Fruit fly (Drosophila melanogaster) Kc167 (cell line): ENCODE results near the gene CG3918.

ENCODE experiments used
- h ChIP-seq: fragments of >200 bp; optimal IDR thresholded peaks from 3 replicates; lab custom pipeline; 2018; ENCODE audit warnings: missing external identifiers
- insv ChIP-seq: fragments of >200 bp; optimal IDR thresholded peaks from 3 replicates; lab custom pipeline; 2018; ENCODE audit warnings: missing external identifiers
- psq ChIP-seq: fragments of >200 bp; optimal IDR thresholded peaks from 2 replicates; lab custom pipeline; 2017; ENCODE audit warnings: missing external identifiers
- ttk ChIP-seq: sonication (Bioruptor generic); optimal IDR thresholded peaks from 2 replicates; lab custom pipeline; 2017; ENCODE audit warnings: missing external identifiers

DNA sequence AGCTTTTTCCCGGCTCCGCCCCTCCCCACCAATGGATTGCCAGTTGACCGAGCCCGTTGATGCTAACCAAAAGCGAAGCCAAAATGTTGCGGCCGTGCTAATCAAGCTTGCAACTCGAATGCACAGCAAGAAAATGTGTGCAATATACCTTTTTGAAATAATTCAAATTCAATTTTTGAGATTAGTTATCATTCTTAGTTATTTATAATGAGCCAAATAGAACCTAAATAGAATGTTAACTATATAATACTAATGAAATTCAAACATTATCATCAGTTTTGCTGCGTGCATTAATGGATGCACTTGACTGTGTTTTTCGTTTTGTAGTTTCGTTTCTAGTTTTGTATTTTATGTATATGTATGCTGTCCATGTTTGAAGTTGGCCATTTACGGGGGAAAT, 18.1 kb downstream of the CG3918 start:
- TF ChIP-seq psq (lab: Kevin White, UChicago) (no peak), insv (lab: Kevin White, UChicago) (no peak), ttk (lab: Kevin White, UChicago) (no peak), h (lab: Kevin White, UChicago) (no peak)
